Fruit fly (Drosophila melanogaster): Measurements from ENCODE around the gene PNUTS.

- TF ChIP-seq Ssrp (tag; optimal IDR thresholded peaks at IDR 0.05) = no peak
- no peak for TF ChIP-seq sens-2 (GFP tag; IDR thresholded peaks at IDR 0.05)
- TF ChIP-seq inv (GFP tag; IDR thresholded peaks at IDR 0.05; ENCODE audit: partially characterized antibody) = peak; percentile 11; the same call in 1 of the 2 replicates
- TF ChIP-seq lilli (GFP tag; optimal IDR thresholded peaks at IDR 0.05) = peak; percentile 33
- peak; percentile 45 for TF ChIP-seq scrt (GFP tag; optimal IDR thresholded peaks at IDR 0.05)
- TF ChIP-seq CG34422 (GFP tag; IDR thresholded peaks at IDR 0.05) = peak; percentile 60; the same call in 1 of the 3 replicates
These were observed 19.5 kb upstream of the PNUTS start, which contains the start of gene drongo for dm6 chr2L:850727-851257.

Measured in whole organism, embryonic.